Worm (Caenorhabditis elegans) whole organism, mixed stage, embryonic: Measurements from ENCODE around the gene ceh-1.

Source experiments
- blmp-1 ChIP-seq: fragments of 150-350 bp; optimal IDR thresholded peaks from 2 replicates; lab custom pipeline; 2014; ENCODE audit warnings: missing biosample characterization, missing genetic modification characterization
- ces-1 ChIP-seq: fragments of 150-350 bp; optimal IDR thresholded peaks from 2 replicates; lab custom pipeline; 2014; ENCODE audit warnings: missing biosample characterization, missing genetic modification reagents, missing genetic modification characterization
- unc-62 ChIP-seq: fragments of 150-350 bp; optimal IDR thresholded peaks from 2 replicates; lab custom pipeline; 2014; ENCODE audit warnings: missing biosample characterization, missing genetic modification reagents, missing genetic modification characterization

DNA sequence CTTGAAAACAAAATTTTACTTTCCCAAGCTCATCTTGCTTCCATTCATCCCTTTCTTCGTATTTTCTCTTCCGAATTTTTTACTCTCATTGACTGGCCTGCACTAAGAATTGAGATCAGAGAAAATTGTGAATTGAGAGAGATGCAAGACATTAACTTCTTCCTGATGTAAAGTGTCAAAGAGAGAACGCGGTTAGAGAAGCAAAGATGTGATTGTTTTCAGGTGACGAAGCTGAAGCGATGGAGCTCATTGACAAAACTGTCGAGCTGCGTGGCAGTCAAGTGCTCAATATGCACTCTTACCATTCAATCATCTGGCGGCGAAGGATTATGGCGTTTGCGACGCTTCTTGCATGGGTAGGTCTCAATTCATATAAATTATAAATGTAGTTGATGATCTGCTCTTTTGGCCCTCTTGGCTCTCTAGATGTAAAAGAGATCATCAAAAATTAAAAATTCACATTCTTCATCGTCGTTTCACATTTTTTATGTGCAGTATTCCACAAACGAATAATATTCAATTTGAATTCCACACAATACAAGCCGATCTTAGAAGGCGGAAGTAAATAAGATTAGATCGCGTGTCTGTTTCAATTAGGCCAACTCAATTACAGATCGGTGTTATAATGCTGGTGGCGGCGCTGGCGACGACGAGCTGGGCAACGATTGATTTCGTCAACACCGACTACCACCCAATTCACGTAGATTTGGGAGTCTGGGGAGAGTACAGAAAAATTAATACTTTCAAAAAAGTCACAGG lies 25.0 kb downstream of the ceh-1 start:
- TF ChIP-seq ces-1 (peak; percentile 94), unc-62 (peak; percentile 45), blmp-1 (tag; lab: Kevin White, UChicago) (no peak)
